Fruit fly (Drosophila melanogaster) whole organism, embryonic: ENCODE measurements around the gene Fit2.

Experiments used
- Ada2b ChIP-seq: fragments of 200-800 bp; sonication (Bioruptor generic); IDR thresholded peaks from 2 replicates; pipeline ENCODE4 v1.3.6; 2022; ENCODE audit warnings: missing biosample characterization, missing genetic modification characterization
- B-H1 ChIP-seq: fragments of 200-800 bp; sonication (Bioruptor generic); IDR thresholded peaks from 3 replicates; pipeline ENCODE4 v1.3.6; 2022; ENCODE audit warnings: missing biosample characterization, missing genetic modification characterization
- CG1024 ChIP-seq: fragments of 200-800 bp; sonication (Bioruptor generic); IDR thresholded peaks from 2 replicates; pipeline ENCODE4 v1.3.6; 2022; ENCODE audit warnings: missing biosample characterization, missing genetic modification characterization
- CG10321 ChIP-seq: fragments of 200-800 bp; sonication (Bioruptor generic); IDR thresholded peaks from 2 replicates; pipeline ENCODE4 v1.3.6; 2022; ENCODE audit warnings: missing biosample characterization, missing genetic modification characterization
- CG10462 ChIP-seq: fragments of 200-800 bp; sonication (Bioruptor generic); optimal IDR thresholded peaks from 2 replicates; lab custom pipeline; 2016; ENCODE audit warnings: missing biosample characterization, missing genetic modification characterization
- CG10543 ChIP-seq: fragments of 200-800 bp; sonication (Bioruptor generic); optimal IDR thresholded peaks from 3 replicates; lab custom pipeline; 2017; ENCODE audit warnings: missing biosample characterization, mild to moderate bottlenecking, missing genetic modification characterization, moderate library complexity
- CG11085 ChIP-seq: fragments of 200-800 bp; sonication (Bioruptor generic); IDR thresholded peaks from 2 replicates; pipeline ENCODE4 v1.3.6; 2022; ENCODE audit warnings: missing biosample characterization, missing genetic modification characterization
- CG12071 ChIP-seq: fragments of 200-800 bp; sonication (Bioruptor generic); optimal IDR thresholded peaks from 3 replicates; lab custom pipeline; 2018; ENCODE audit warnings: missing biosample characterization, mild to moderate bottlenecking, missing genetic modification characterization
- CG13624 ChIP-seq: fragments of 200-800 bp; sonication (Bioruptor generic); optimal IDR thresholded peaks from 2 replicates; lab custom pipeline; 2016; ENCODE audit warnings: missing biosample characterization, missing genetic modification characterization
- CG1602 ChIP-seq: fragments of 200-800 bp; sonication (Bioruptor generic); optimal IDR thresholded peaks from 3 replicates; lab custom pipeline; 2016; ENCODE audit warnings: missing biosample characterization, missing genetic modification characterization
- CG1603 ChIP-seq: fragments of 200-800 bp; sonication (Bioruptor generic); optimal IDR thresholded peaks from 2 replicates; lab custom pipeline; 2019; ENCODE audit warnings: missing biosample characterization, mild to moderate bottlenecking, missing genetic modification characterization, moderate library complexity
- CG16779 ChIP-seq: fragments of 200-800 bp; sonication (Bioruptor generic); IDR thresholded peaks from 2 replicates; pipeline ENCODE4 v1.3.6; 2022; ENCODE audit warnings: missing biosample characterization, missing genetic modification characterization
- CG17385 ChIP-seq: fragments of 200-800 bp; sonication (Bioruptor generic); optimal IDR thresholded peaks from 3 replicates; lab custom pipeline; 2018; ENCODE audit warnings: missing biosample characterization, mild to moderate bottlenecking, missing genetic modification characterization
- CG18599 ChIP-seq: fragments of 200-800 bp; sonication (Bioruptor generic); optimal IDR thresholded peaks from 3 replicates; lab custom pipeline; 2017; ENCODE audit warnings: missing biosample characterization, missing genetic modification characterization, mild to moderate bottlenecking, moderate library complexity, missing genetic modification reagents
- CG18764 ChIP-seq: fragments of 200-800 bp; sonication (Bioruptor generic); optimal IDR thresholded peaks from 3 replicates; lab custom pipeline; 2016; ENCODE audit warnings: missing biosample characterization, missing genetic modification characterization
- CG34224 ChIP-seq: fragments of 200-800 bp; sonication (Bioruptor generic); IDR thresholded peaks from 3 replicates; pipeline ENCODE4 v1.3.6; 2022; ENCODE audit warnings: missing biosample characterization, missing genetic modification characterization; ENCODE audit not compliant: partially characterized antibody
- CG34422 ChIP-seq: fragments of 200-800 bp; sonication (Bioruptor generic); IDR thresholded peaks from 3 replicates; pipeline ENCODE4 v1.3.6; 2022; ENCODE audit warnings: missing biosample characterization, missing genetic modification characterization
- CG6813 ChIP-seq: fragments of 200-800 bp; sonication (Bioruptor generic); optimal IDR thresholded peaks from 2 replicates; lab custom pipeline; 2017; ENCODE audit warnings: missing biosample characterization, missing genetic modification characterization, mild to moderate bottlenecking, moderate library complexity, missing genetic modification reagents
- CG8359 ChIP-seq: fragments of 200-800 bp; sonication (Bioruptor generic); optimal IDR thresholded peaks from 2 replicates; lab custom pipeline; 2017; ENCODE audit warnings: missing biosample characterization, mild to moderate bottlenecking, missing genetic modification characterization, borderline replicate concordance
- CG8478 ChIP-seq: fragments of >200 bp; optimal IDR thresholded peaks from 2 replicates; lab custom pipeline; 2018
- CG8944 ChIP-seq: fragments of 200-800 bp; sonication (Bioruptor generic); optimal IDR thresholded peaks from 3 replicates; lab custom pipeline; 2016; ENCODE audit warnings: missing biosample characterization, missing genetic modification characterization
- Doc3 ChIP-seq: fragments of 200-800 bp; sonication (Bioruptor generic); IDR thresholded peaks from 3 replicates; pipeline ENCODE4 v1.3.6; 2022; ENCODE audit warnings: missing biosample characterization, missing genetic modification characterization; ENCODE audit not compliant: partially characterized antibody
- Dref ChIP-seq: fragments of 200-800 bp; sonication (Bioruptor generic); IDR thresholded peaks from 2 replicates; pipeline ENCODE4 v1.3.6; 2022; ENCODE audit warnings: missing biosample characterization, missing genetic modification characterization
- Fer1 ChIP-seq: fragments of 200-800 bp; sonication (Bioruptor generic); optimal IDR thresholded peaks from 2 replicates; lab custom pipeline; 2017; ENCODE audit warnings: missing biosample characterization, mild to moderate bottlenecking, missing genetic modification characterization
- GATAe ChIP-seq: fragments of 200-800 bp; sonication (Bioruptor generic); conservative IDR thresholded peaks from 2 replicates; pipeline ENCODE4 v1.3.6; 2022; ENCODE audit warnings: missing biosample characterization, missing genetic modification characterization
- Hey ChIP-seq: fragments of 200-800 bp; sonication (Bioruptor generic); optimal IDR thresholded peaks from 3 replicates; lab custom pipeline; 2018; ENCODE audit warnings: missing biosample characterization, mild to moderate bottlenecking, missing genetic modification characterization
- Hmr ChIP-seq: fragments of 200-800 bp; sonication (Bioruptor generic); optimal IDR thresholded peaks from 3 replicates; lab custom pipeline; 2017; ENCODE audit warnings: mild to moderate bottlenecking, missing biosample characterization, missing genetic modification reagents, missing genetic modification characterization
- Med ChIP-seq: fragments of 200-800 bp; sonication (Bioruptor generic); peaks from one replicate; lab custom pipeline; 2016; ENCODE audit warnings: missing biosample characterization, missing genetic modification characterization, mild to moderate bottlenecking, inconsistent platforms, moderate library complexity
- Pdp1 ChIP-seq, 2 experiments: fragments of 200-800 bp; sonication (Bioruptor generic); optimal IDR thresholded peaks; 3 replicates each; lab custom pipeline; 2016; ENCODE audit warnings: missing biosample characterization in 2 of 2, missing genetic modification characterization in 2 of 2, mild to moderate bottlenecking in 1 of 2, moderate library complexity in 1 of 2
- ab ChIP-seq: fragments of 200-800 bp; sonication (Bioruptor generic); optimal IDR thresholded peaks from 2 replicates; lab custom pipeline; 2016; ENCODE audit warnings: missing biosample characterization, missing genetic modification characterization
- ac ChIP-seq: fragments of 200-800 bp; sonication (Bioruptor generic); optimal IDR thresholded peaks from 3 replicates; lab custom pipeline; 2017; ENCODE audit warnings: missing biosample characterization, mild to moderate bottlenecking, missing genetic modification characterization
- ase ChIP-seq: fragments of 200-800 bp; sonication (Bioruptor generic); IDR thresholded peaks from 3 replicates; pipeline ENCODE4 v1.3.6; 2022; ENCODE audit warnings: missing biosample characterization, missing genetic modification characterization
- ato ChIP-seq: fragments of 200-800 bp; sonication (Bioruptor generic); IDR thresholded peaks from 2 replicates; pipeline ENCODE4 v1.3.6; 2022; ENCODE audit warnings: missing biosample characterization, missing genetic modification characterization; ENCODE audit not compliant: partially characterized antibody
- bcd ChIP-seq: fragments of 200-800 bp; sonication (Bioruptor generic); optimal IDR thresholded peaks from 2 replicates; lab custom pipeline; 2017; ENCODE audit warnings: missing biosample characterization, mild to moderate bottlenecking, missing genetic modification characterization
- cato ChIP-seq: fragments of 200-800 bp; sonication (Bioruptor generic); optimal IDR thresholded peaks from 2 replicates; lab custom pipeline; 2016; ENCODE audit warnings: missing biosample characterization, missing genetic modification characterization, borderline replicate concordance
- ci ChIP-seq: fragments of 200-800 bp; sonication (Bioruptor generic); IDR thresholded peaks from 3 replicates; pipeline ENCODE4 v1.3.6; 2022; ENCODE audit warnings: missing biosample characterization, missing genetic modification characterization
- croc ChIP-seq: fragments of 200-800 bp; sonication (Bioruptor generic); conservative IDR thresholded peaks from 3 replicates; pipeline ENCODE4 v1.3.6; 2022; ENCODE audit warnings: missing biosample characterization, missing genetic modification characterization
- cwo ChIP-seq: fragments of 200-800 bp; sonication (Bioruptor generic); optimal IDR thresholded peaks from 3 replicates; lab custom pipeline; 2017; ENCODE audit warnings: missing biosample characterization, missing genetic modification characterization, mild to moderate bottlenecking, moderate library complexity, missing genetic modification reagents
- esg ChIP-seq: fragments of 200-800 bp; sonication (Bioruptor generic); conservative IDR thresholded peaks from 2 replicates; pipeline ENCODE4 v1.3.6; 2022; ENCODE audit warnings: missing biosample characterization, missing genetic modification characterization
- eve ChIP-seq, 2 experiments: fragments of >200 bp; optimal IDR thresholded peaks; 2 replicates each; lab custom pipeline; 2017; ENCODE audit warnings: missing biosample characterization in 2 of 2, missing genetic modification characterization in 2 of 2
- jing ChIP-seq: fragments of 200-800 bp; sonication (Bioruptor generic); optimal IDR thresholded peaks from 2 replicates; lab custom pipeline; 2018; ENCODE audit warnings: missing biosample characterization, mild to moderate bottlenecking, missing genetic modification characterization
- jumu ChIP-seq: fragments of 200-800 bp; sonication (Bioruptor generic); optimal IDR thresholded peaks from 3 replicates; lab custom pipeline; 2016; ENCODE audit warnings: missing biosample characterization, missing genetic modification characterization
- klu ChIP-seq: fragments of 200-800 bp; sonication (Bioruptor generic); IDR thresholded peaks from 2 replicates; pipeline ENCODE4 v1.3.6; 2022; ENCODE audit warnings: missing biosample characterization, missing genetic modification characterization
- lbe ChIP-seq: fragments of 200-800 bp; sonication (Bioruptor generic); optimal IDR thresholded peaks from 2 replicates; lab custom pipeline; 2016; ENCODE audit warnings: missing biosample characterization, mild to moderate bottlenecking, missing genetic modification characterization
- mirr ChIP-seq: fragments of 200-800 bp; sonication (Bioruptor generic); optimal IDR thresholded peaks from 3 replicates; lab custom pipeline; 2018; ENCODE audit warnings: missing biosample characterization, mild to moderate bottlenecking, missing genetic modification characterization
- ranshi ChIP-seq: fragments of 200-800 bp; sonication (Bioruptor generic); IDR thresholded peaks from 2 replicates; pipeline ENCODE4 v1.3.6; 2022; ENCODE audit warnings: missing biosample characterization, missing genetic modification characterization
- repo ChIP-seq: fragments of 200-800 bp; sonication (Bioruptor generic); optimal IDR thresholded peaks from 2 replicates; lab custom pipeline; 2016; ENCODE audit warnings: missing biosample characterization, missing genetic modification characterization
- run ChIP-seq: fragments of 200-800 bp; sonication (Bioruptor generic); optimal IDR thresholded peaks from 3 replicates; lab custom pipeline; 2018; ENCODE audit warnings: missing biosample characterization, mild to moderate bottlenecking, missing genetic modification characterization
- tap ChIP-seq: fragments of 200-800 bp; optimal IDR thresholded peaks from 3 replicates; lab custom pipeline; 2019; ENCODE audit warnings: missing biosample characterization, mild to moderate bottlenecking, missing genetic modification characterization, moderate library complexity
- z ChIP-seq: fragments of 200-800 bp; sonication (Bioruptor generic); IDR thresholded peaks from 3 replicates; pipeline ENCODE4 v1.3.6; 2022; ENCODE audit warnings: missing biosample characterization, missing genetic modification characterization
- zen2 ChIP-seq: fragments of 200-800 bp; sonication (Bioruptor generic); IDR thresholded peaks from 3 replicates; pipeline ENCODE4 v1.3.6; 2022; ENCODE audit warnings: missing biosample characterization, missing genetic modification characterization; ENCODE audit not compliant: partially characterized antibody

Gene Fit2

DNA sequence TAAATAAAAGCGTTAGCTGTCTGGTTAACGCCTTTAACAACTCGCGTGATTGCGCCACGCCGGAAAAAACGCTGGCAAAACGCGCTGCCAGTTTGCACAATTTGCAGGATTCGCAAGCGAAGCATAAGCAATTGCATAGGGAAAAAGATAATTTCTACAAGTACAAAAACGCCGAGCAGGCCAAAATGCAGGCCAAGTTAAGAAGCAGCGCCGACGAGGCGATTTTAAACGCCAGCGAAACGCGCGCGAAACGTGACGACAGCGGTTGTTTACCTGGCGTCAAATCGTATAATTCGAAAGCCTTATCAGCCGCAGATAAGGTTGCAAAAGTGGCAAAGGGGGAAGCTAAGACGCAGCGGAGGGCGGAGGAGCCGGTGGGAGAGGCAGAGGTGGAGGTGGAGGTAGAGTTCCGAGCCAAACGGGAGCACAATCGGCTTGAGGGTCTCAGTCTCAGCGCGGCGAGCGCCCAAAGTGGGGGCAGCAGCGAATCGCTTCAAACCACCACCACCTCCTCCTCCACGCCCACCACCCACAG is 42.9 kb upstream of the Fit2 start (continued):
- TF ChIP-seq tap (tag; lab: Kevin White, UChicago) (no peak), B-H1 (GFP tag; lab: Robert Waterston, UW) (no peak), jing (no peak), Hmr (peak; percentile 34), CG6813 (GFP tag; lab: Kevin White, UChicago) (no peak), CG18764 (GFP tag; lab: Kevin White, UChicago) (no peak), CG13624 (GFP tag; lab: Kevin White, UChicago) (no peak), CG17385 (GFP tag; lab: Kevin White, UChicago) (no peak), mirr (peak; percentile 27), CG10321 (GFP tag; lab: Robert Waterston, UW) (no peak), Dref (no peak), Doc3 (GFP tag; lab: Robert Waterston, UW) (0 out of 3 replicates have a peak, but pooled peaks have one; percentile 26), jumu (GFP tag; lab: Kevin White, UChicago) (no peak), CG8359 (peak; percentile 100), CG1603 (tag; lab: Kevin White, UChicago) (no peak), ato (GFP tag; lab: Robert Waterston, UW) (no peak), CG18599 (GFP tag; lab: Kevin White, UChicago) (peak; percentile 68), Pdp1 (GFP tag; optimal IDR thresholded peaks at IDR 0.05; lab: Kevin White, UChicago) (peak in 1 of 2 experiments; percentile 17), repo (GFP tag; lab: Kevin White, UChicago) (no peak), ase (GFP tag; lab: Robert Waterston, UW) (no peak), CG1024 (GFP tag; lab: Robert Waterston, UW) (no peak), Ada2b (no peak), CG8944 (GFP tag; lab: Kevin White, UChicago) (no peak), bcd (no peak), CG12071 (GFP tag; lab: Kevin White, UChicago) (peak; percentile 12), CG10462 (GFP tag; lab: Kevin White, UChicago) (no peak), cwo (GFP tag; lab: Kevin White, UChicago) (peak; percentile 38), z (GFP tag; lab: Robert Waterston, UW) (no peak), CG1602 (GFP tag; lab: Kevin White, UChicago) (no peak), esg (GFP tag; lab: Robert Waterston, UW) (no peak), CG10543 (GFP tag; lab: Kevin White, UChicago) (peak; percentile 65), CG11085 (GFP tag; lab: Robert Waterston, UW) (peak; percentile 6; the same call in 1 of the 2 replicates), ab (no peak), Med (peak; percentile 63), zen2 (GFP tag; lab: Robert Waterston, UW) (no peak), eve (GFP tag; optimal IDR thresholded peaks at IDR 0.05; lab: Kevin White, UChicago) (no peak), croc (GFP tag; lab: Robert Waterston, UW) (no peak), ac (GFP tag; lab: Kevin White, UChicago) (no peak), Fer1 (GFP tag; lab: Kevin White, UChicago) (peak; percentile 29), cato (GFP tag; lab: Kevin White, UChicago) (no peak), lbe (GFP tag; lab: Kevin White, UChicago) (no peak), Hey (tag; lab: Kevin White, UChicago) (peak; percentile 39), CG16779 (no peak), ranshi (GFP tag; lab: Robert Waterston, UW) (no peak), CG8478 (lab: Kevin White, UChicago) (no peak), ci (GFP tag; lab: Robert Waterston, UW) (peak; percentile 46; the same call in 1 of the 3 replicates), run (tag; lab: Kevin White, UChicago) (no peak), CG34224 (no peak), CG34422 (GFP tag; lab: Robert Waterston, UW) (0 out of 3 replicates have a peak, but pooled peaks have one; percentile 38), GATAe (peak; percentile 99), klu (no peak)
